Fruit fly (Drosophila melanogaster): Measurements from ENCODE around the gene CG17364.

- TF ChIP-seq Pif1B (GFP tag; optimal IDR thresholded peaks at IDR 0.05) (no peak), EcR (GFP tag; optimal IDR thresholded peaks at IDR 0.05) (no peak), CG14655 (GFP tag; optimal IDR thresholded peaks at IDR 0.05) (no peak), CG12605 (GFP tag; IDR thresholded peaks at IDR 0.05) (no peak; the same call in 1 of the 2 replicates)
Observed at dm6 chr3L:14005627-14006287, 12.6 kb upstream of the CG17364 start.
